Worm (Caenorhabditis elegans): ENCODE results near the gene srh-120.
"Not testable (repeated sequence)": the region's sequence is repeated elsewhere in the genome, so short reads cannot be mapped to it uniquely, and the experiment has no call there.

Gene srh-120

ce11 chrV:17395374-17395773 is at the start of gene srh-120:
Gene srh-120, plus strand, starts transcription at chrV:17395674.
- no peak for TF ChIP-seq klf-2 (GFP tag; conservative IDR thresholded peaks at IDR 0.05)
- no peak for TF ChIP-seq T22C8.4 (GFP tag; IDR thresholded peaks at IDR 0.05)

- TF ChIP-seq klf-2 (GFP tag; conservative IDR thresholded peaks at IDR 0.05) (no peak), ztf-23 (GFP tag; IDR thresholded peaks at IDR 0.05) (no peak), flt-1 (GFP tag; IDR thresholded peaks at IDR 0.05) (no peak), ztf-29 (GFP tag; IDR thresholded peaks at IDR 0.05) (no peak), T22C8.4 (GFP tag; IDR thresholded peaks at IDR 0.05) (no peak), tab-1 (GFP tag; IDR thresholded peaks at IDR 0.05) (no peak), ref-1 (GFP tag; conservative IDR thresholded peaks at IDR 0.05) (no peak), cog-1 (tag; optimal IDR thresholded peaks at IDR 0.05) (no peak), med-1 (GFP tag; optimal IDR thresholded peaks at IDR 0.05; ENCODE audit: insufficient read depth) (no peak)
Observed at ce11 chrV:17347602-17348001, 47.9 kb upstream of the srh-120 start, which contains the start of gene skr-5. Gene skr-5, plus strand, starts transcription at chrV:17347902.

- TF ChIP-seq ref-1 (GFP tag; conservative IDR thresholded peaks at IDR 0.05) (no peak), tab-1 (GFP tag; IDR thresholded peaks at IDR 0.05) (no peak), T22C8.4 (GFP tag; IDR thresholded peaks at IDR 0.05) (no peak)
Observed at ce11 chrV:17350093-17350492, 45.4 kb upstream of the srh-120 start, which contains the start of gene lsy-27. Gene lsy-27, minus strand, starts transcription at chrV:17350193.

ce11 chrV:17352827-17353373 is 42.6 kb upstream of the srh-120 start, which contains the start of the genes fbxa-134 and F47H4.2:
Gene fbxa-134, minus strand, starts transcription at chrV:17352870.
Gene F47H4.2, plus strand, starts transcription at chrV:17353323.
- no peak for TF ChIP-seq T22C8.4 (GFP tag; IDR thresholded peaks at IDR 0.05)
- no peak for TF ChIP-seq ref-1 (GFP tag; conservative IDR thresholded peaks at IDR 0.05)
- no peak for TF ChIP-seq flt-1 (GFP tag; IDR thresholded peaks at IDR 0.05)
- no peak for TF ChIP-seq klf-2 (GFP tag; conservative IDR thresholded peaks at IDR 0.05)
- TF ChIP-seq med-1 (GFP tag; optimal IDR thresholded peaks at IDR 0.05; ENCODE audit: insufficient read depth): no peak
- TF ChIP-seq ztf-29 (GFP tag; IDR thresholded peaks at IDR 0.05): no peak
- TF ChIP-seq tab-1 (GFP tag; IDR thresholded peaks at IDR 0.05): no peak
- no peak for TF ChIP-seq ztf-23 (GFP tag; IDR thresholded peaks at IDR 0.05)
- no peak for TF ChIP-seq cog-1 (tag; optimal IDR thresholded peaks at IDR 0.05)

- TF ChIP-seq tab-1 (GFP tag; IDR thresholded peaks at IDR 0.05) (no peak), ref-1 (GFP tag; conservative IDR thresholded peaks at IDR 0.05) (no peak)
Observed at ce11 chrV:17376639-17377038, 18.8 kb upstream of the srh-120 start, which contains the start of gene Y20C6A.1. Gene Y20C6A.1, minus strand, starts transcription at chrV:17376745.

DNA sequence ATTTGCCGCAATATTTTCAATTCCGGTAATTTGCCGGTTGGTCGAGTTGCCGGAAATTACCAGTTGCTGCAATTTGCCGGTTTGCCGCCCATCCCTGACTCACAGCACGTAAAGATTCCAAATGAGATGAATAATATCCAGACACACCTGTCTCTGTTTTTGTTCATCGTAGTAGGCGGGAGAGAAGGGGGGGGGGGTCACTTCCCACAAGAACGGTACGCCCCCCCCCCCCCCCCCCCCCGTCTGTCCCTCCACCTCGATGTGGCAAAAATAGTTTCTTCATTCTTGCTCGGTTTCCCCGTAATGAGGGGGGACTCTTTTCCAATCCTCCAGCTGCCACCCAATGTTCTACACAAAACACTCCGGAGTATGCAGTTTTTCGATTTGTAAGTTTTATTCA is 18.3 kb upstream of the srh-120 start, which contains the start of gene fbxb-7:
Gene fbxb-7, plus strand, starts transcription at position 267 of the 400 bp plus-strand sequence.
- TF ChIP-seq flt-1 (GFP tag; IDR thresholded peaks at IDR 0.05) (no peak), ztf-23 (GFP tag; IDR thresholded peaks at IDR 0.05) (no peak), klf-2 (GFP tag; conservative IDR thresholded peaks at IDR 0.05) (no peak), tab-1 (GFP tag; IDR thresholded peaks at IDR 0.05) (no peak), ztf-29 (GFP tag; IDR thresholded peaks at IDR 0.05) (no peak), cog-1 (tag; optimal IDR thresholded peaks at IDR 0.05) (no peak), ref-1 (GFP tag; conservative IDR thresholded peaks at IDR 0.05) (no peak), med-1 (GFP tag; optimal IDR thresholded peaks at IDR 0.05; ENCODE audit: insufficient read depth) (no peak), T22C8.4 (GFP tag; IDR thresholded peaks at IDR 0.05) (no peak)

DNA sequence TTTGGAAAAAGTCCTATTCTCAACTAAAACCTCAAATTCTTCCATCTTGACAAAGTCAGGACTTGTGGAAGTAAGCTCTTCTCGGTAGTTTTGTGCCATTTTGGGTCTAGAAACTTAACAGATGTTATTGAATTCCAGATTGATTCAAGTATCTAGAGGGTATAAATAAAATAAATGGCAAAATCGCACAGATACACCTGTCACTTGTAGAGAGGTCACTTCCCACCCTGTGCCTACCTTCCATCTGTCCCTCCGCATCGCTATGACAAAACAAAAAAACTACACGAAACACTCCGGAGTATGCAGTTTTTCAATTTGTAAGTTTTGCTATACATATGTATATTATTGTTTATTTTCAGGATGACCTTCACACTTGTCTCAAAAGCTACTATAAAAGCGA is 15.5 kb upstream of the srh-120 start, which contains the start of gene Y20C6A.4:
Gene Y20C6A.4, plus strand, starts transcription at position 301 of the 400 bp plus-strand sequence.
- no peak for TF ChIP-seq T22C8.4 (GFP tag; IDR thresholded peaks at IDR 0.05)
- no peak for TF ChIP-seq cog-1 (tag; optimal IDR thresholded peaks at IDR 0.05)
- TF ChIP-seq ztf-29 (GFP tag; IDR thresholded peaks at IDR 0.05): no peak
- no peak for TF ChIP-seq tab-1 (GFP tag; IDR thresholded peaks at IDR 0.05)
- no peak for TF ChIP-seq med-1 (GFP tag; optimal IDR thresholded peaks at IDR 0.05; ENCODE audit: insufficient read depth)
- TF ChIP-seq flt-1 (GFP tag; IDR thresholded peaks at IDR 0.05): no peak
- TF ChIP-seq ref-1 (GFP tag; conservative IDR thresholded peaks at IDR 0.05): no peak
- no peak for TF ChIP-seq klf-2 (GFP tag; conservative IDR thresholded peaks at IDR 0.05)
- no peak for TF ChIP-seq ztf-23 (GFP tag; IDR thresholded peaks at IDR 0.05)

ce11 chrV:17409955-17410354 is 14.5 kb downstream of the srh-120 start, which contains the start of gene srh-132:
Gene srh-132, plus strand, starts transcription at chrV:17410255.
- not testable (repeated sequence) for TF ChIP-seq cog-1 (tag; optimal IDR thresholded peaks at IDR 0.05); T22C8.4 (GFP tag; IDR thresholded peaks at IDR 0.05); ztf-23 (GFP tag; IDR thresholded peaks at IDR 0.05)

- no peak for TF ChIP-seq tab-1 (GFP tag; IDR thresholded peaks at IDR 0.05)
- TF ChIP-seq ztf-29 (GFP tag; IDR thresholded peaks at IDR 0.05): no peak
- TF ChIP-seq med-1 (GFP tag; optimal IDR thresholded peaks at IDR 0.05; ENCODE audit: insufficient read depth): no peak
- no peak for TF ChIP-seq ztf-23 (GFP tag; IDR thresholded peaks at IDR 0.05)
- no peak for TF ChIP-seq klf-2 (GFP tag; conservative IDR thresholded peaks at IDR 0.05)
- no peak for TF ChIP-seq flt-1 (GFP tag; IDR thresholded peaks at IDR 0.05)
- no peak for TF ChIP-seq T22C8.4 (GFP tag; IDR thresholded peaks at IDR 0.05)
- TF ChIP-seq cog-1 (tag; optimal IDR thresholded peaks at IDR 0.05): no peak
- no peak for TF ChIP-seq ref-1 (GFP tag; conservative IDR thresholded peaks at IDR 0.05)
Observed at ce11 chrV:17414951-17415350, 19.5 kb downstream of the srh-120 start, which contains the start of gene T27C5.12. Gene T27C5.12, plus strand, starts transcription at chrV:17415251.

ce11 chrV:17416833-17417232 is 21.4 kb downstream of the srh-120 start, which contains the start of gene clc-21:
Gene clc-21, plus strand, starts transcription at chrV:17417133.
- TF ChIP-seq tab-1 (GFP tag; IDR thresholded peaks at IDR 0.05) (no peak), ref-1 (GFP tag; conservative IDR thresholded peaks at IDR 0.05) (no peak), ztf-23 (GFP tag; IDR thresholded peaks at IDR 0.05) (no peak), T22C8.4 (GFP tag; IDR thresholded peaks at IDR 0.05) (no peak), med-1 (GFP tag; optimal IDR thresholded peaks at IDR 0.05; ENCODE audit: insufficient read depth) (no peak), klf-2 (GFP tag; conservative IDR thresholded peaks at IDR 0.05) (no peak), ztf-29 (GFP tag; IDR thresholded peaks at IDR 0.05) (no peak), cog-1 (tag; optimal IDR thresholded peaks at IDR 0.05) (no peak)
